Fruit fly (Drosophila melanogaster): ENCODE measurements around the gene CG5758.

- no peak for TF ChIP-seq D1 (tag; optimal IDR thresholded peaks at IDR 0.05)
- no peak for TF ChIP-seq CG12605 (GFP tag; IDR thresholded peaks at IDR 0.05)
- TF ChIP-seq CG17806 (tag; optimal IDR thresholded peaks at IDR 0.05): no peak
- TF ChIP-seq EcR (GFP tag; optimal IDR thresholded peaks at IDR 0.05): no peak
- no peak for TF ChIP-seq CG34367 (tag; optimal IDR thresholded peaks at IDR 0.05)
- TF ChIP-seq Pif1B (GFP tag; optimal IDR thresholded peaks at IDR 0.05): no peak
- no peak for TF ChIP-seq CG4496 (GFP tag; IDR thresholded peaks at IDR 0.05)
- TF ChIP-seq CG13204 (GFP tag; optimal IDR thresholded peaks at IDR 0.05): no peak
- no peak for TF ChIP-seq CG9948 (tag; optimal IDR thresholded peaks at IDR 0.05)
- TF ChIP-seq fd96Ca (GFP tag; IDR thresholded peaks at IDR 0.05): no peak
- no peak for TF ChIP-seq CG10348 (GFP tag; IDR thresholded peaks at IDR 0.05)
- no peak for TF ChIP-seq CG8159 (tag; optimal IDR thresholded peaks at IDR 0.05)
Measured at dm6 chr2L:18112435-18112834, 7.4 kb upstream of the CG5758 start.

All from whole organism, pupa.